Fruit fly (Drosophila melanogaster): ENCODE measurements around the gene CG6310.

- no peak for TF ChIP-seq psq (optimal IDR thresholded peaks at IDR 0.05)
- TF ChIP-seq pan (optimal IDR thresholded peaks at IDR 0.05): no peak
These were observed 42.8 kb upstream of the CG6310 start for dm6 chr3L:11112427-11112826.
